Fruit fly (Drosophila melanogaster) whole organism, prepupa: ENCODE data around the gene CG31205.

ENCODE experiments used
- Blimp-1 ChIP-seq: fragments of 200-800 bp; sonication (Bioruptor generic); optimal IDR thresholded peaks from 3 replicates; lab custom pipeline; 2017; ENCODE audit warnings: missing biosample characterization, missing genetic modification characterization, mild to moderate bottlenecking, moderate library complexity, missing genetic modification reagents
- CG10631 ChIP-seq: fragments of 200-800 bp; sonication (Bioruptor generic); optimal IDR thresholded peaks from 2 replicates; lab custom pipeline; 2016; ENCODE audit warnings: missing biosample characterization, missing genetic modification characterization
- CG10669 ChIP-seq: fragments of 200-800 bp; sonication (Bioruptor generic); optimal IDR thresholded peaks from 3 replicates; lab custom pipeline; 2018; ENCODE audit warnings: missing biosample characterization, mild to moderate bottlenecking, missing genetic modification characterization, moderate library complexity
- CG11294 ChIP-seq: fragments of 200-800 bp; sonication (Bioruptor generic); IDR thresholded peaks from 2 replicates; pipeline ENCODE4 v1.3.6; 2022; ENCODE audit warnings: missing biosample characterization, missing genetic modification characterization
- CG11902 ChIP-seq: fragments of 200-800 bp; sonication (Bioruptor generic); optimal IDR thresholded peaks from 3 replicates; lab custom pipeline; 2016; ENCODE audit warnings: missing biosample characterization, missing genetic modification characterization
- CG15336 ChIP-seq: fragments of 200-800 bp; sonication (Bioruptor generic); IDR thresholded peaks from 2 replicates; pipeline ENCODE4 v1.3.6; 2022; ENCODE audit warnings: missing biosample characterization, missing genetic modification characterization
- CG31627 ChIP-seq: fragments of 200-800 bp; sonication (Bioruptor generic); optimal IDR thresholded peaks from 3 replicates; lab custom pipeline; 2016; ENCODE audit warnings: missing biosample characterization, missing genetic modification characterization
- CG32006 ChIP-seq: fragments of 200-800 bp; sonication (Bioruptor generic); optimal IDR thresholded peaks from 3 replicates; lab custom pipeline; 2017; ENCODE audit warnings: missing biosample characterization, mild to moderate bottlenecking, missing genetic modification characterization
- CG34406 ChIP-seq: fragments of 200-800 bp; sonication (Bioruptor generic); optimal IDR thresholded peaks from 3 replicates; lab custom pipeline; 2016; ENCODE audit warnings: missing biosample characterization, missing genetic modification characterization
- CG4318 ChIP-seq: fragments of 200-800 bp; sonication (Bioruptor generic); optimal IDR thresholded peaks from 3 replicates; lab custom pipeline; 2017; ENCODE audit warnings: missing biosample characterization, mild to moderate bottlenecking, missing genetic modification characterization
- CG6854 ChIP-seq: fragments of 200-800 bp; sonication (Bioruptor generic); optimal IDR thresholded peaks from 2 replicates; lab custom pipeline; 2017; ENCODE audit warnings: missing biosample characterization, mild to moderate bottlenecking, missing genetic modification characterization
- CG7368 ChIP-seq: fragments of 200-800 bp; sonication (Bioruptor generic); optimal IDR thresholded peaks from 3 replicates; lab custom pipeline; 2016; ENCODE audit warnings: missing biosample characterization, missing genetic modification characterization
- CG8119 ChIP-seq: fragments of 200-800 bp; sonication (Bioruptor generic); IDR thresholded peaks from 3 replicates; pipeline ENCODE4 v1.3.6; 2022; ENCODE audit warnings: missing biosample characterization, missing genetic modification characterization
- CG8632 ChIP-seq: fragments of 200-800 bp; sonication (Bioruptor generic); optimal IDR thresholded peaks from 3 replicates; lab custom pipeline; 2016; ENCODE audit warnings: missing biosample characterization, missing genetic modification characterization
- Eip78C ChIP-seq: fragments of 200-800 bp; sonication (Bioruptor generic); peaks from one replicate; lab custom pipeline; 2016; ENCODE audit warnings: missing biosample characterization, missing genetic modification characterization
- Eip93F ChIP-seq: fragments of 200-800 bp; sonication (Bioruptor generic); optimal IDR thresholded peaks from 2 replicates; lab custom pipeline; 2016; ENCODE audit warnings: missing biosample characterization, mild to moderate bottlenecking, missing genetic modification characterization
- Ets21C ChIP-seq: fragments of 200-800 bp; sonication (Bioruptor generic); optimal IDR thresholded peaks from 3 replicates; lab custom pipeline; 2016; ENCODE audit warnings: missing biosample characterization, missing genetic modification characterization
- Ets96B ChIP-seq: fragments of 200-800 bp; optimal IDR thresholded peaks from 2 replicates; lab custom pipeline; 2019; ENCODE audit warnings: missing biosample characterization, mild to moderate bottlenecking, missing genetic modification characterization, moderate library complexity
- Hr39 ChIP-seq: fragments of 200-800 bp; sonication (Bioruptor generic); optimal IDR thresholded peaks from 2 replicates; lab custom pipeline; 2016; ENCODE audit warnings: missing biosample characterization, missing genetic modification characterization
- Hr4 ChIP-seq: fragments of 200-800 bp; sonication (Bioruptor generic); optimal IDR thresholded peaks from 3 replicates; lab custom pipeline; 2016; ENCODE audit warnings: missing biosample characterization, missing genetic modification characterization
- Lpt ChIP-seq: fragments of 200-800 bp; sonication (Bioruptor generic); optimal IDR thresholded peaks from 3 replicates; lab custom pipeline; 2016; ENCODE audit warnings: missing biosample characterization, missing genetic modification characterization
- Met ChIP-seq: fragments of 200-800 bp; sonication (Bioruptor generic); optimal IDR thresholded peaks from 3 replicates; lab custom pipeline; 2016; ENCODE audit warnings: missing biosample characterization, missing genetic modification characterization
- OdsH ChIP-seq: fragments of 200-800 bp; sonication (Bioruptor generic); optimal IDR thresholded peaks from 3 replicates; lab custom pipeline; 2016; ENCODE audit warnings: missing biosample characterization, missing genetic modification characterization
- Sox14 ChIP-seq: fragments of 200-800 bp; sonication (Bioruptor generic); optimal IDR thresholded peaks from 3 replicates; lab custom pipeline; 2016; ENCODE audit warnings: missing biosample characterization, missing genetic modification characterization
- Sox15 ChIP-seq: fragments of 200-800 bp; sonication (Bioruptor generic); optimal IDR thresholded peaks from 3 replicates; lab custom pipeline; 2016; ENCODE audit warnings: missing biosample characterization, missing genetic modification characterization
- acj6 ChIP-seq: fragments of 200-800 bp; sonication (Bioruptor generic); optimal IDR thresholded peaks from 3 replicates; lab custom pipeline; 2016; ENCODE audit warnings: missing biosample characterization, missing genetic modification characterization
- dac ChIP-seq: fragments of 200-800 bp; sonication (Bioruptor generic); optimal IDR thresholded peaks from 2 replicates; lab custom pipeline; 2017; ENCODE audit warnings: missing biosample characterization, mild to moderate bottlenecking, missing genetic modification characterization
- eg ChIP-seq: fragments of 200-800 bp; sonication (Bioruptor generic); IDR thresholded peaks from 3 replicates; pipeline ENCODE4 v1.3.6; 2022; ENCODE audit warnings: missing biosample characterization, missing genetic modification characterization
- fd85E ChIP-seq: fragments of 200-800 bp; sonication (Bioruptor generic); optimal IDR thresholded peaks from 3 replicates; lab custom pipeline; 2016; ENCODE audit warnings: missing biosample characterization, missing genetic modification characterization
- lz ChIP-seq: fragments of 200-800 bp; sonication (Bioruptor generic); optimal IDR thresholded peaks from 3 replicates; lab custom pipeline; 2016; ENCODE audit warnings: missing biosample characterization, missing genetic modification characterization
- net ChIP-seq: fragments of 200-800 bp; sonication (Bioruptor generic); optimal IDR thresholded peaks from 3 replicates; lab custom pipeline; 2016; ENCODE audit warnings: missing biosample characterization, missing genetic modification characterization
- pdm3 ChIP-seq: fragments of 200-800 bp; sonication (Bioruptor generic); optimal IDR thresholded peaks from 3 replicates; lab custom pipeline; 2016; ENCODE audit warnings: missing biosample characterization, missing genetic modification characterization
- salr ChIP-seq, 2 experiments: fragments of 200-800 bp; sonication (Bioruptor generic); optimal IDR thresholded peaks; 3 replicates each; lab custom pipeline; 2016 to 2018; ENCODE audit warnings: missing biosample characterization in 2 of 2, missing genetic modification characterization in 2 of 2, mild to moderate bottlenecking in 1 of 2
- spab ChIP-seq: fragments of 200-800 bp; sonication (Bioruptor generic); optimal IDR thresholded peaks from 2 replicates; lab custom pipeline; 2017; ENCODE audit warnings: missing biosample characterization, mild to moderate bottlenecking, missing genetic modification characterization, missing genetic modification reagents
- svp ChIP-seq: fragments of 200-800 bp; sonication (Bioruptor generic); peaks from one replicate; lab custom pipeline; 2016; ENCODE audit warnings: missing biosample characterization, missing genetic modification characterization
- topi ChIP-seq: fragments of 200-800 bp; sonication (Bioruptor generic); optimal IDR thresholded peaks from 3 replicates; lab custom pipeline; 2016; ENCODE audit warnings: missing biosample characterization, missing genetic modification characterization

CG31205 gene

DNA sequence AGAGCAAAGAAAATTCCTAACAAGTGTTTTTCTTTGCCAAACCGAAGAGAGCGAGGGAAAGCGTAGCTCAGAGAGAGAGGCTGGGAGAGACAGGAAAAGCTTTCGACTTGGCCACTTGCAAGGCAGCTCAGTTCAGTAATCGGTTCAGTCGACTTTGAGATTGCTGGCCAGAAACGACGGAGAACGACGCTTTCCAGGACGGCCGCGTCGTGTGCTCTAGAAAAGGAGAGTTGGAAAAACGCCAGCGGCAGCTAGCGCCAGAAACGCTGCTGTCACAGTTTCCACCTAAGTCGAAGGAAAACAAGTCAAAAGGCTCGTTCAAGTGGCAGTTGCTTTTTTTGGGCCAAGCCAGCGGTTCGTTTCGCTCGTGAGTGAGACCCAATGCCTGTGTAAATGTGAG lies 8.5 kb downstream of the CG31205 start, which contains the start of gene CG42322:
TSS of gene CG42322 (plus strand) at position 138 of the 400 bp plus-strand sequence.
- TF ChIP-seq topi (GFP tag; lab: Kevin White, UChicago) (no peak), CG11294 (GFP tag; lab: Robert Waterston, UW) (no peak), Eip78C (GFP tag; lab: Kevin White, UChicago) (no peak), Ets21C (GFP tag; lab: Kevin White, UChicago) (no peak), CG8119 (GFP tag; lab: Robert Waterston, UW) (peak; percentile 16; the same call in 1 of the 3 replicates)

DNA sequence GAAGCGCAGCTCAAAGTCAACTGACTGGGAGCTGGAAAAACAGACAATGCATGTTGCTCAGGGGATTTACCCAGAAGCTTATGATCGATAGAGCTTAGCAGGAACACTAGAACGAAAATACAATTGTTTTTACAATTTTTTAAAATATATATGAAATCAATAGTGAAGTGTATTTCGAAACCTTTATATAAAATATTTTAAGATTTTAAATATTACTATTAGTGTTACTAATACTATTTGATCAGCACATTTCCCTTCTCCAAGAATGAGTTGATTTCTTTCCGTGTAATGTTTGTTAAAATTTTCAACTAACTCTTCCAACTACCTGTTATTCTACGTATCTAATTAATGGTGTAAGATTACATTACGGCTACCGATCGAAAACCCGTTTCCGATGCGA lies 12.3 kb downstream of the CG31205 start, which contains the start of gene CG31199:
TSS of gene CG31199 (minus strand) at position 101 of the 400 bp plus-strand sequence.
- no peak for TF ChIP-seq Hr39
- no peak for TF ChIP-seq spab

DNA sequence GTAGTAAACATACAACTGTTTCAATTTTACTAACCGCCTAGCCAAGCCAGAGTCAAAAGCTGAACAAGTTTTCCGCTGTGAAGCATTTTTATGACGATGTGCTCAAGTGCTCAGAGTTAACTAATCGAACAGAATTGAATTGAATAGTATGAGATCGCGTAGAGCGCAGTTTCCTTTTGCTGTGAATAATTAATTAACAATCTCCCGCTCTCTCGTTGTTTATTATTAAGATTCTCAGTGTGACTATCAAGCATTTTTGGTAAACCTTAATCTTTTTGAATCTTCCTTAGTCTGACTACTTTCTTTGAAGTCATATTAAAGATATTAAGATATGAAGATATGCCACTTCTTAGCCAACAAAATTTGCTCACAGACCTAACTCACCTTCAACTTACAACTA lies 13.8 kb downstream of the CG31205 start, which contains the start of gene CG31200:
TSS of gene CG31200 (minus strand) at position 101 of the 400 bp plus-strand sequence.
- TF ChIP-seq lz: no peak
- no peak for TF ChIP-seq spab
- no peak for TF ChIP-seq CG34406 (GFP tag; lab: Kevin White, UChicago)
- TF ChIP-seq CG10669 (GFP tag; lab: Kevin White, UChicago): no peak
- TF ChIP-seq CG6854: no peak

DNA sequence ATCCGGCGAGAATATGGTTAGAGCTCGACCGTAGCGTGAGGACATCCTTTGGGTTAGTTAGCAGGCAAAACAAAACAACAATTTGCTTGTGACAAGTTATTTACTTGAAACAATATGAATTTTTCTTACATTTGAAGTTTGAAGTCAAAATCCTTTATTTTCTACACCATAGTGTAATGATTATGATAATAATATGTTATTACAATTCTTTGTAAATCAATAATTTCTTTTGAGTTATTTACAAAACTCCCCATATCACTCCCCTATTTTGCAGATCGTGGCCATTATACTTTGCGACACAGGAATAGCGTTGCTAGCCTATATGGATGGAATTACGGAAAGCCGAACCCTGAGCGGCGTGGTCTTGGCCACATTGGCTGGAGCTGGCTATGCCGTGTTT lies 17.5 kb downstream of the CG31205 start, which contains the start of gene Prosalpha4T1:
TSS of gene Prosalpha4T1 (minus strand) at position 101 of the 400 bp plus-strand sequence.
- no peak for TF ChIP-seq CG31627
- no peak for TF ChIP-seq net (GFP tag; lab: Kevin White, UChicago)
- no peak for TF ChIP-seq CG8119 (GFP tag; lab: Robert Waterston, UW)
- no peak for TF ChIP-seq Sox15 (GFP tag; lab: Kevin White, UChicago)
- no peak for TF ChIP-seq Lpt
- TF ChIP-seq CG15336: no peak
- TF ChIP-seq spab: no peak
- TF ChIP-seq CG10669 (GFP tag; lab: Kevin White, UChicago): no peak
- no peak for TF ChIP-seq pdm3 (GFP tag; lab: Kevin White, UChicago)
- no peak for TF ChIP-seq OdsH (GFP tag; lab: Kevin White, UChicago)
- no peak for TF ChIP-seq CG32006 (GFP tag; lab: Kevin White, UChicago)

DNA sequence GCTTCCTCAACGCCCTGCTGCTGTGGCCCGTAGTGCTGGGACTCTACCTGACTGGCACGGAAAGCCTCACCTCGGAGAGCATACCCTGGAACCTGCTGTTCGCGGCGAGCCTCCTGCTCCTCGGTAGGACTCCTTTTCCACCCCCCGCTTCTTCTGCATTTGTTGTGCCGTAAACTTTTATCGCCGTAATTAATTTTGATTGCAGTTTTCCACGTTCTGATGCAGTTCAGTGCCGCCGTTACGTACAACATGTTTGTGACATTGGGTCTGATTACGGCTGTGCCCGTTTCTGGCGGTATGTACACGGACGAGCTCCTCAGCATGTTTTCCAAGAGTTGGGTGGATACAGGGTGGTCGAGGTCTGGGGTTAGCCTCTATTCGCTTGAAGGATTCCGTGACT lies 18.1 kb downstream of the CG31205 start:
- no peak for TF ChIP-seq acj6 (GFP tag; lab: Kevin White, UChicago)
- no peak for TF ChIP-seq lz
- no peak for TF ChIP-seq CG10631 (GFP tag; lab: Kevin White, UChicago)
- TF ChIP-seq CG11902 (GFP tag; lab: Kevin White, UChicago): no peak
- TF ChIP-seq Sox15 (GFP tag; lab: Kevin White, UChicago): no peak
- TF ChIP-seq dac: no peak
- TF ChIP-seq svp (GFP tag; lab: Kevin White, UChicago): no peak
- no peak for TF ChIP-seq Eip93F (GFP tag; lab: Kevin White, UChicago)
- no peak for TF ChIP-seq net (GFP tag; lab: Kevin White, UChicago)
- no peak for TF ChIP-seq Ets96B (tag; lab: Kevin White, UChicago)
- no peak for TF ChIP-seq CG15336

DNA sequence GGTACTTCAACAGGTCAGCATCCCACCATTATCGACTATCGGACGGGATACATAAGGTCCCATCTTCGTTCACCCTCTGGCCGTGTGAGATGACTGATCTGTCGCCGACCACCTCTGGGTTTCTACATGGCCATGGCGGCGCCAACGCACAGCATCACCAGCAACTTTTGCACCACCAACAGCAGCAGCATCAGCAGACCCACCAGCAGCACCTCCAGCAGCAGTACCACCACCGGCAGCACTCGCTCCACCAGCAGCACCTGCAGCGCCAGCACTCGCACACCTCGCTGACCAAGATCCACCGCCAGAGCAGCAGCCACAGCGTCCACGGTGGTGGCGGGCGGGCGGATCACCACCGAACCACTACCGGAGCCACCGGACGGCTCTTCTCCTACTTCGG lies 23.6 kb downstream of the CG31205 start:
- no peak for TF ChIP-seq svp (GFP tag; lab: Kevin White, UChicago)

DNA sequence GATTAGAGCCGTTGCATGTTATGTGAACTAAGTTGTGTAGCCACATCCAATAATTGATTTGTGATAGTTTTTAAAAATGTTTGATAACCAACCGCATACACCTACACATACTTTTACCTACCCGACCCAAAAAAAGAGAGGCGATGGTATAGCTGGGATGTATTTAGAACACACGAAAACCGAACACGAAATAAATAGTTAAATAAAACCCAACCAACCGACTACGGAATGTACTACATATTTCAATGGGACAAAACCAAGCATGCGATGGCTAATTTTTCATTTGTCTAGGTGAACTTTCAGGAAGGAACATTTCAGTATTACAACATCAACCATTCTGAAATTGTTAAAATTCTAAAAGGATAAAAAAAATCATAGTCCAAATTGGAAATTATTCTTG lies 25.0 kb downstream of the CG31205 start, which contains the start of gene Syp:
TSS of gene Syp (plus strand) at position 301 of the 400 bp plus-strand sequence.
- TF ChIP-seq eg (GFP tag; lab: Robert Waterston, UW) (no peak), CG8632 (GFP tag; lab: Kevin White, UChicago) (no peak), Ets96B (tag; lab: Kevin White, UChicago) (no peak), salr (GFP tag; optimal IDR thresholded peaks at IDR 0.05; lab: Kevin White, UChicago) (no peak), Eip78C (GFP tag; lab: Kevin White, UChicago) (no peak), net (GFP tag; lab: Kevin White, UChicago) (no peak), CG4318 (no peak), acj6 (GFP tag; lab: Kevin White, UChicago) (no peak), CG8119 (GFP tag; lab: Robert Waterston, UW) (no peak), Sox15 (GFP tag; lab: Kevin White, UChicago) (no peak), Met (GFP tag; lab: Kevin White, UChicago) (no peak), CG6854 (no peak), fd85E (GFP tag; lab: Kevin White, UChicago) (no peak), Blimp-1 (GFP tag; lab: Kevin White, UChicago) (no peak), CG7368 (GFP tag; lab: Kevin White, UChicago) (no peak), Hr4 (GFP tag; lab: Kevin White, UChicago) (no peak), Sox14 (GFP tag; lab: Kevin White, UChicago) (no peak)
